Fruit fly (Drosophila melanogaster) whole organism, embryonic: ENCODE data around the gene CG5346.

Source experiments
- Abd-B ChIP-seq: fragments of 200-800 bp; sonication (Bioruptor generic); optimal IDR thresholded peaks from 2 replicates; lab custom pipeline; 2018; ENCODE audit warnings: missing biosample characterization, mild to moderate bottlenecking, missing genetic modification characterization, moderate library complexity
- Antp ChIP-seq: fragments of 200-800 bp; sonication (Bioruptor generic); optimal IDR thresholded peaks from 3 replicates; lab custom pipeline; 2016; ENCODE audit warnings: missing biosample characterization, missing genetic modification characterization
- B-H2 ChIP-seq: fragments of 200-800 bp; sonication (Bioruptor generic); optimal IDR thresholded peaks from 2 replicates; lab custom pipeline; 2018; ENCODE audit warnings: missing biosample characterization, mild to moderate bottlenecking, missing genetic modification characterization
- CG10209 ChIP-seq: fragments of 200-800 bp; sonication (Bioruptor generic); optimal IDR thresholded peaks from 3 replicates; lab custom pipeline; 2017; ENCODE audit warnings: missing biosample characterization, mild to moderate bottlenecking, missing genetic modification characterization, missing genetic modification reagents
- CG10431 ChIP-seq: fragments of 200-800 bp; sonication (Bioruptor generic); optimal IDR thresholded peaks from 3 replicates; lab custom pipeline; 2018; ENCODE audit warnings: missing biosample characterization, mild to moderate bottlenecking, missing genetic modification characterization
- CG10462 ChIP-seq: fragments of 200-800 bp; sonication (Bioruptor generic); optimal IDR thresholded peaks from 2 replicates; lab custom pipeline; 2016; ENCODE audit warnings: missing biosample characterization, missing genetic modification characterization
- CG10959 ChIP-seq: fragments of 200-800 bp; sonication (Bioruptor generic); IDR thresholded peaks from 2 replicates; pipeline ENCODE4 v1.3.6; 2022; ENCODE audit warnings: missing biosample characterization, missing genetic modification characterization
- CG11456 ChIP-seq: fragments of 200-800 bp; sonication (Bioruptor generic); IDR thresholded peaks from 3 replicates; pipeline ENCODE4 v1.3.6; 2022; ENCODE audit warnings: missing biosample characterization, missing genetic modification characterization
- CG13296 ChIP-seq: fragments of 200-800 bp; sonication (Bioruptor generic); optimal IDR thresholded peaks from 3 replicates; lab custom pipeline; 2018; ENCODE audit warnings: missing biosample characterization, mild to moderate bottlenecking, missing genetic modification characterization
- CG13424 ChIP-seq: fragments of 200-800 bp; sonication (Bioruptor generic); optimal IDR thresholded peaks from 2 replicates; lab custom pipeline; 2019; ENCODE audit warnings: missing biosample characterization, mild to moderate bottlenecking, missing genetic modification characterization, moderate library complexity
- CG14710 ChIP-seq: fragments of 200-800 bp; sonication (Bioruptor generic); optimal IDR thresholded peaks from 3 replicates; lab custom pipeline; 2019; ENCODE audit warnings: missing biosample characterization, mild to moderate bottlenecking, missing genetic modification characterization, moderate library complexity
- CG17612 ChIP-seq: fragments of 200-800 bp; sonication (Bioruptor generic); IDR thresholded peaks from 2 replicates; pipeline ENCODE4 v1.3.6; 2022; ENCODE audit warnings: missing biosample characterization, missing genetic modification characterization
- CG17829 ChIP-seq: fragments of 200-800 bp; optimal IDR thresholded peaks from 2 replicates; lab custom pipeline; 2019; ENCODE audit warnings: missing biosample characterization, mild to moderate bottlenecking, missing genetic modification characterization, moderate library complexity
- CG18476 ChIP-seq: fragments of 200-800 bp; sonication (Bioruptor generic); optimal IDR thresholded peaks from 2 replicates; lab custom pipeline; 2016; ENCODE audit warnings: missing biosample characterization, mild to moderate bottlenecking, missing genetic modification characterization
- CG18619 ChIP-seq: fragments of 200-800 bp; sonication (Bioruptor generic); optimal IDR thresholded peaks from 3 replicates; lab custom pipeline; 2017; ENCODE audit warnings: missing biosample characterization, mild to moderate bottlenecking, missing genetic modification characterization
- CG2199 ChIP-seq: fragments of 200-800 bp; sonication (Bioruptor generic); IDR thresholded peaks from 3 replicates; pipeline ENCODE4 v1.3.6; 2022; ENCODE audit warnings: missing biosample characterization, missing genetic modification characterization
- CG3163 ChIP-seq: fragments of 200-800 bp; sonication (Bioruptor generic); optimal IDR thresholded peaks from 3 replicates; lab custom pipeline; 2016; ENCODE audit warnings: missing biosample characterization, missing genetic modification characterization
- CG3407 ChIP-seq: fragments of 200-800 bp; sonication (Bioruptor generic); optimal IDR thresholded peaks from 2 replicates; lab custom pipeline; 2018; ENCODE audit warnings: missing biosample characterization, mild to moderate bottlenecking, missing genetic modification characterization
- CG34422 ChIP-seq: fragments of 200-800 bp; sonication (Bioruptor generic); IDR thresholded peaks from 3 replicates; pipeline ENCODE4 v1.3.6; 2022; ENCODE audit warnings: missing biosample characterization, missing genetic modification characterization
- CG4617 ChIP-seq: fragments of 200-800 bp; sonication (Bioruptor generic); optimal IDR thresholded peaks from 3 replicates; lab custom pipeline; 2016; ENCODE audit warnings: missing biosample characterization, missing genetic modification characterization, borderline replicate concordance
- CG4820 ChIP-seq: fragments of 200-800 bp; sonication (Bioruptor generic); optimal IDR thresholded peaks from 3 replicates; lab custom pipeline; 2016; ENCODE audit warnings: missing biosample characterization, missing genetic modification characterization
- CG5953 ChIP-seq: fragments of 200-800 bp; sonication (Bioruptor generic); IDR thresholded peaks from 2 replicates; pipeline ENCODE4 v1.3.6; 2022; ENCODE audit warnings: missing biosample characterization, missing genetic modification characterization
- CG6175 ChIP-seq: fragments of 200-800 bp; sonication (Bioruptor generic); IDR thresholded peaks from 3 replicates; pipeline ENCODE4 v1.3.6; 2022; ENCODE audit warnings: missing biosample characterization, missing genetic modification characterization
- CkIIα-i1 ChIP-seq: fragments of 200-800 bp; sonication (Bioruptor generic); IDR thresholded peaks from 2 replicates; pipeline ENCODE4 v1.3.6; 2022; ENCODE audit warnings: missing biosample characterization, missing genetic modification characterization
- CoRest ChIP-seq: fragments of 200-800 bp; sonication (Bioruptor generic); optimal IDR thresholded peaks from 3 replicates; lab custom pipeline; 2018; ENCODE audit warnings: missing biosample characterization, mild to moderate bottlenecking, missing genetic modification characterization, moderate library complexity
- Dfd ChIP-seq, 2 experiments: fragments of >200 bp; optimal IDR thresholded peaks; 2 replicates each; lab custom pipeline; 2017; ENCODE audit warnings: missing biosample characterization in 2 of 2, missing genetic modification characterization in 2 of 2
- Dp ChIP-seq: fragments of 200-800 bp; sonication (Bioruptor generic); optimal IDR thresholded peaks from 2 replicates; lab custom pipeline; 2018; ENCODE audit warnings: missing biosample characterization, mild to moderate bottlenecking, missing genetic modification characterization, moderate library complexity
- Fer3 ChIP-seq: fragments of 200-800 bp; sonication (Bioruptor generic); optimal IDR thresholded peaks from 2 replicates; lab custom pipeline; 2018; ENCODE audit warnings: missing biosample characterization, mild to moderate bottlenecking, missing genetic modification characterization, moderate library complexity
- HLH4C ChIP-seq: fragments of 200-800 bp; sonication (Bioruptor generic); IDR thresholded peaks from 3 replicates; pipeline ENCODE4 v1.3.6; 2022; ENCODE audit warnings: missing biosample characterization, missing genetic modification characterization; ENCODE audit not compliant: partially characterized antibody
- Hmr ChIP-seq: fragments of 200-800 bp; sonication (Bioruptor generic); optimal IDR thresholded peaks from 3 replicates; lab custom pipeline; 2017; ENCODE audit warnings: mild to moderate bottlenecking, missing biosample characterization, missing genetic modification reagents, missing genetic modification characterization
- Hr78 ChIP-seq, 2 experiments: fragments of 200-800 bp in 1 of 2; fragments of >200 bp in 1 of 2; sonication (Bioruptor generic) in 1 of 2; optimal IDR thresholded peaks; 2 replicates each; lab custom pipeline; 2017 to 2019; ENCODE audit warnings: missing biosample characterization in 2 of 2, missing genetic modification characterization in 2 of 2, mild to moderate bottlenecking in 1 of 2, moderate library complexity in 1 of 2
- Lpt ChIP-seq: fragments of >200 bp; optimal IDR thresholded peaks from 2 replicates; lab custom pipeline; 2018; ENCODE audit warnings: missing biosample characterization, missing genetic modification characterization
- NC2β ChIP-seq: fragments of 200-800 bp; sonication (Bioruptor generic); optimal IDR thresholded peaks from 2 replicates; lab custom pipeline; 2016; ENCODE audit warnings: missing biosample characterization, missing genetic modification characterization
- Opbp ChIP-seq: fragments of 200-800 bp; sonication (Bioruptor generic); IDR thresholded peaks from 3 replicates; pipeline ENCODE4 v1.3.6; 2022; ENCODE audit warnings: missing biosample characterization, missing genetic modification characterization; ENCODE audit not compliant: partially characterized antibody
- Sry-δ ChIP-seq: fragments of 200-800 bp; sonication (Bioruptor generic); optimal IDR thresholded peaks from 2 replicates; lab custom pipeline; 2016; ENCODE audit warnings: missing biosample characterization, missing genetic modification characterization
- Tbp ChIP-seq: fragments of >200 bp; optimal IDR thresholded peaks from 2 replicates; lab custom pipeline; 2018; ENCODE audit warnings: missing biosample characterization, missing genetic modification characterization
- abd-A ChIP-seq: fragments of 200-800 bp; sonication (Bioruptor generic); optimal IDR thresholded peaks from 3 replicates; lab custom pipeline; 2019; ENCODE audit warnings: missing biosample characterization, mild to moderate bottlenecking, missing genetic modification characterization, moderate library complexity
- bigmax ChIP-seq: fragments of 200-800 bp; sonication (Bioruptor generic); optimal IDR thresholded peaks from 2 replicates; lab custom pipeline; 2018; ENCODE audit warnings: missing biosample characterization, mild to moderate bottlenecking, missing genetic modification characterization
- emc ChIP-seq: fragments of 200-800 bp; sonication (Bioruptor generic); optimal IDR thresholded peaks from 2 replicates; lab custom pipeline; 2016; ENCODE audit warnings: missing biosample characterization, missing genetic modification characterization
- gcm ChIP-seq: fragments of 200-800 bp; sonication (Bioruptor generic); optimal IDR thresholded peaks from 2 replicates; lab custom pipeline; 2019; ENCODE audit warnings: missing biosample characterization, mild to moderate bottlenecking, missing genetic modification characterization, moderate library complexity
- nerfin-2 ChIP-seq: fragments of 200-800 bp; sonication (Bioruptor generic); IDR thresholded peaks from 2 replicates; pipeline ENCODE4 v1.3.6; 2022; ENCODE audit warnings: missing biosample characterization, missing genetic modification characterization; ENCODE audit not compliant: partially characterized antibody
- nmo ChIP-seq: fragments of 200-800 bp; sonication (Bioruptor generic); optimal IDR thresholded peaks from 2 replicates; lab custom pipeline; 2018; ENCODE audit warnings: missing biosample characterization, mild to moderate bottlenecking, missing genetic modification characterization, moderate library complexity
- phol ChIP-seq: fragments of 200-800 bp; sonication (Bioruptor generic); optimal IDR thresholded peaks from 3 replicates; lab custom pipeline; 2018; ENCODE audit warnings: missing biosample characterization, mild to moderate bottlenecking, missing genetic modification characterization, moderate library complexity
- row ChIP-seq: fragments of 200-800 bp; sonication (Bioruptor generic); IDR thresholded peaks from 3 replicates; pipeline ENCODE4 v1.3.6; 2022; ENCODE audit warnings: missing biosample characterization, missing genetic modification characterization
- shn ChIP-seq: fragments of 200-800 bp; sonication (Bioruptor generic); optimal IDR thresholded peaks from 3 replicates; lab custom pipeline; 2016; ENCODE audit warnings: missing biosample characterization, missing genetic modification characterization
- sna ChIP-seq: fragments of 200-800 bp; sonication (Bioruptor generic); IDR thresholded peaks from 2 replicates; pipeline ENCODE4 v1.3.6; 2022; ENCODE audit warnings: missing biosample characterization, missing genetic modification characterization; ENCODE audit not compliant: partially characterized antibody
- tx ChIP-seq: fragments of 200-800 bp; sonication (Bioruptor generic); optimal IDR thresholded peaks from 2 replicates; lab custom pipeline; 2016; ENCODE audit warnings: missing biosample characterization, missing genetic modification characterization
- unc-4 ChIP-seq: fragments of 200-800 bp; sonication (Bioruptor generic); IDR thresholded peaks from 2 replicates; pipeline ENCODE4 v1.3.6; 2022; ENCODE audit warnings: missing biosample characterization, missing genetic modification characterization; ENCODE audit not compliant: partially characterized antibody
- zen2 ChIP-seq: fragments of 200-800 bp; sonication (Bioruptor generic); IDR thresholded peaks from 3 replicates; pipeline ENCODE4 v1.3.6; 2022; ENCODE audit warnings: missing biosample characterization, missing genetic modification characterization; ENCODE audit not compliant: partially characterized antibody

CG5346 gene

dm6 chr3R:22492767-22493166 lies 35.7 kb downstream of the CG5346 start, which contains the start of gene tHMG2 (continued):
- no peak for TF ChIP-seq Hr78 (GFP tag; optimal IDR thresholded peaks at IDR 0.05; lab: Kevin White, UChicago)
- TF ChIP-seq Antp (GFP tag; lab: Kevin White, UChicago) = no peak
- TF ChIP-seq Sry-δ = peak; percentile 36
- TF ChIP-seq CG10431 (GFP tag; lab: Kevin White, UChicago) = no peak
- no peak for TF ChIP-seq Hmr (GFP tag; lab: Kevin White, UChicago)
- no peak for TF ChIP-seq CG4820 (GFP tag; lab: Kevin White, UChicago)
- no peak for TF ChIP-seq B-H2 (GFP tag; lab: Kevin White, UChicago)
- no peak for TF ChIP-seq nmo (GFP tag; lab: Kevin White, UChicago)
- TF ChIP-seq unc-4 (GFP tag; lab: Robert Waterston, UW) = 0 out of 2 replicates have a peak, but pooled peaks have one; percentile 28
- TF ChIP-seq CG2199 (GFP tag; lab: Robert Waterston, UW) = no peak
- no peak for TF ChIP-seq CG3163 (GFP tag; lab: Kevin White, UChicago)
- no peak for TF ChIP-seq Fer3 (tag; lab: Kevin White, UChicago)
- TF ChIP-seq CG5953 (GFP tag; lab: Robert Waterston, UW) = no peak
- no peak for TF ChIP-seq CG17612 (GFP tag; lab: Robert Waterston, UW)
- TF ChIP-seq Dp (GFP tag; lab: Kevin White, UChicago) = peak; percentile 53
- TF ChIP-seq Lpt (GFP tag; lab: Kevin White, UChicago) = no peak
- no peak for TF ChIP-seq zen2 (GFP tag; lab: Robert Waterston, UW)
- TF ChIP-seq Abd-B (GFP tag; lab: Kevin White, UChicago) = no peak
- TF ChIP-seq CG18619 (GFP tag; lab: Kevin White, UChicago) = no peak
- TF ChIP-seq CoRest (tag; lab: Kevin White, UChicago) = no peak
- no peak for TF ChIP-seq Dfd (GFP tag; optimal IDR thresholded peaks at IDR 0.05; lab: Kevin White, UChicago)
- TF ChIP-seq CG6175 = no peak
- TF ChIP-seq CkIIα-i1 (GFP tag; lab: Robert Waterston, UW) = no peak
- TF ChIP-seq CG10959 (GFP tag; lab: Robert Waterston, UW) = no peak
- TF ChIP-seq CG10209 (GFP tag; lab: Kevin White, UChicago) = no peak
- TF ChIP-seq emc = no peak
- no peak for TF ChIP-seq CG18476
- TF ChIP-seq CG10462 (GFP tag; lab: Kevin White, UChicago) = no peak
- TF ChIP-seq CG11456 = no peak
- TF ChIP-seq CG13296 (GFP tag; lab: Kevin White, UChicago) = no peak
- no peak for TF ChIP-seq CG4617 (GFP tag; lab: Kevin White, UChicago)
- TF ChIP-seq abd-A = no peak

dm6 chr3R:22491088-22491879 lies 37.2 kb downstream of the CG5346 start, which contains the start of the genes CCT1 and tHMG1:
TSS of gene CCT1 (minus strand) at chr3R:22491439.
TSS of gene tHMG1 (plus strand) at chr3R:22491829.
- no peak for TF ChIP-seq Tbp (GFP tag; lab: Kevin White, UChicago)
- peak; percentile 82; the same call in 1 of the 3 replicates for TF ChIP-seq CG34422 (GFP tag; lab: Robert Waterston, UW)
- peak; percentile 47 for TF ChIP-seq tx (GFP tag; lab: Kevin White, UChicago)
- no peak for TF ChIP-seq gcm (GFP tag; lab: Kevin White, UChicago)
- peak; percentile 97 for TF ChIP-seq sna (GFP tag; lab: Robert Waterston, UW)
- no peak for TF ChIP-seq shn (GFP tag; lab: Kevin White, UChicago)
- TF ChIP-seq zen2 (GFP tag; lab: Robert Waterston, UW) = peak; percentile 95
- TF ChIP-seq CG3407 (GFP tag; lab: Kevin White, UChicago) = no peak
- TF ChIP-seq CG14710 (tag; lab: Kevin White, UChicago) = peak; percentile 67
- TF ChIP-seq row = peak; percentile 53; the same call in 2 of the 3 replicates
- TF ChIP-seq Opbp (GFP tag; lab: Robert Waterston, UW) = peak; percentile 85
- TF ChIP-seq nerfin-2 (GFP tag; lab: Robert Waterston, UW) = peak; percentile 84
- peak; percentile 30 for TF ChIP-seq CG17829
- TF ChIP-seq HLH4C (GFP tag; lab: Robert Waterston, UW) = peak; percentile 95
- TF ChIP-seq phol (tag; lab: Kevin White, UChicago) = peak; percentile 42
- TF ChIP-seq NC2β (GFP tag; lab: Kevin White, UChicago) = peak; percentile 39
- peak; percentile 13 for TF ChIP-seq CG13424
- TF ChIP-seq bigmax (GFP tag; lab: Kevin White, UChicago) = peak; percentile 84
